In genomic region chr2L:247845-248473, dm6 we compare ENCODE assay signal across 1 fruit fly cellular context.
TF ChIP-seq lines count a peak whose summit lies in the region.

No protein-coding gene starts in this region.

TF ChIP-seq in whole organism, embryonic, 481 proteins besides CTCF, POLR2A, EP300 and RAD21 (continued from another document and continues in another):
- no peak for TF ChIP-seq Elba2 (GFP tag; optimal IDR thresholded peaks at IDR 0.05; lab: Kevin White, UChicago)
- TF ChIP-seq Scr (GFP tag; IDR thresholded peaks at IDR 0.05; lab: Robert Waterston, UW; ENCODE audit: partially characterized antibody): no peak
- TF ChIP-seq sima (GFP tag; optimal IDR thresholded peaks at IDR 0.05; lab: Kevin White, UChicago): no peak
- TF ChIP-seq Sox102F (GFP tag; optimal IDR thresholded peaks at IDR 0.05; lab: Kevin White, UChicago): peak; percentile 52
- peak; percentile 72 for TF ChIP-seq CG7839 (tag; optimal IDR thresholded peaks at IDR 0.05; lab: Kevin White, UChicago)
- no peak for TF ChIP-seq Sin3A (optimal IDR thresholded peaks at IDR 0.05; lab: Kevin White, UChicago)
- TF ChIP-seq CG18476 (GFP tag; optimal IDR thresholded peaks at IDR 0.05; lab: Kevin White, UChicago): no peak
- peak; percentile 9 for TF ChIP-seq CG3407 (GFP tag; optimal IDR thresholded peaks at IDR 0.05; lab: Kevin White, UChicago)
- TF ChIP-seq Bteb2 (GFP tag; optimal IDR thresholded peaks at IDR 0.05; lab: Kevin White, UChicago): no peak
- TF ChIP-seq CG31388 (GFP tag; optimal IDR thresholded peaks at IDR 0.05; lab: Kevin White, UChicago): no peak
- TF ChIP-seq Ssrp (tag; optimal IDR thresholded peaks at IDR 0.05; lab: Kevin White, UChicago): peak; percentile 24
- TF ChIP-seq Hmr (GFP tag; optimal IDR thresholded peaks at IDR 0.05; lab: Kevin White, UChicago): peak; percentile 83
- no peak for TF ChIP-seq jigr1 (GFP tag; IDR thresholded peaks at IDR 0.05; lab: Robert Waterston, UW)
- TF ChIP-seq Oli (tag; optimal IDR thresholded peaks at IDR 0.05; lab: Kevin White, UChicago): peak; percentile 56
- peak; percentile 20 for TF ChIP-seq CG6254 (GFP tag; optimal IDR thresholded peaks at IDR 0.05; lab: Kevin White, UChicago)
- 0 out of 2 replicates have a peak, but pooled peaks have one; percentile 12 for TF ChIP-seq sisA (GFP tag; IDR thresholded peaks at IDR 0.05; lab: Robert Waterston, UW)
- peak; percentile 59 for TF ChIP-seq CG6813 (GFP tag; optimal IDR thresholded peaks at IDR 0.05; lab: Kevin White, UChicago)
- no peak for TF ChIP-seq knrl (GFP tag; IDR thresholded peaks at IDR 0.05; lab: Robert Waterston, UW; ENCODE audit: partially characterized antibody)
- no peak for TF ChIP-seq CG13624 (GFP tag; optimal IDR thresholded peaks at IDR 0.05; lab: Kevin White, UChicago)
- peak; percentile 31; the same call in 1 of the 3 replicates for TF ChIP-seq tgo (GFP tag; IDR thresholded peaks at IDR 0.05; lab: Robert Waterston, UW)
- no peak for TF ChIP-seq CG16779 (GFP tag; IDR thresholded peaks at IDR 0.05; lab: Robert Waterston, UW)
- TF ChIP-seq so (GFP tag; IDR thresholded peaks at IDR 0.05; lab: Robert Waterston, UW): no peak
- TF ChIP-seq CG7963 (GFP tag; IDR thresholded peaks at IDR 0.05; lab: Robert Waterston, UW; ENCODE audit: partially characterized antibody): no peak
- TF ChIP-seq B-H1 (GFP tag; IDR thresholded peaks at IDR 0.05; lab: Robert Waterston, UW): no peak
- TF ChIP-seq fru (optimal IDR thresholded peaks at IDR 0.05; lab: Kevin White, UChicago): no peak
- TF ChIP-seq Mes4 (GFP tag; optimal IDR thresholded peaks at IDR 0.05; lab: Kevin White, UChicago): no peak
- TF ChIP-seq Blimp-1 (GFP tag; optimal IDR thresholded peaks at IDR 0.05; lab: Kevin White, UChicago): peak; percentile 43
- no peak for TF ChIP-seq Atf-2 (GFP tag; optimal IDR thresholded peaks at IDR 0.05; lab: Kevin White, UChicago)
- peak; percentile 43; the same call in 1 of the 2 replicates for TF ChIP-seq Atf6 (GFP tag; IDR thresholded peaks at IDR 0.05; lab: Robert Waterston, UW)
- TF ChIP-seq jing (GFP tag; optimal IDR thresholded peaks at IDR 0.05; lab: Kevin White, UChicago): no peak
- peak; percentile 46 for TF ChIP-seq lilli (GFP tag; optimal IDR thresholded peaks at IDR 0.05; lab: Kevin White, UChicago)
- peak; percentile 37 for TF ChIP-seq Hand (GFP tag; optimal IDR thresholded peaks at IDR 0.05; lab: Kevin White, UChicago)
- no peak for TF ChIP-seq CG33213 (GFP tag; optimal IDR thresholded peaks at IDR 0.05; lab: Kevin White, UChicago)
- no peak for TF ChIP-seq CG17328 (GFP tag; IDR thresholded peaks at IDR 0.05; lab: Robert Waterston, UW)
- TF ChIP-seq CG12391 (tag; optimal IDR thresholded peaks at IDR 0.05; lab: Kevin White, UChicago): peak; percentile 60
- TF ChIP-seq HLH3B (GFP tag; IDR thresholded peaks at IDR 0.05; lab: Robert Waterston, UW): no peak
- TF ChIP-seq CG4854 (GFP tag; optimal IDR thresholded peaks at IDR 0.05; lab: Kevin White, UChicago): no peak
- no peak for TF ChIP-seq repo (GFP tag; optimal IDR thresholded peaks at IDR 0.05; lab: Kevin White, UChicago)
- no peak for TF ChIP-seq Oaz (GFP tag; IDR thresholded peaks at IDR 0.05; lab: Robert Waterston, UW)
- TF ChIP-seq gsb (GFP tag; IDR thresholded peaks at IDR 0.05; lab: Robert Waterston, UW): no peak
- no peak for TF ChIP-seq CG10462 (GFP tag; optimal IDR thresholded peaks at IDR 0.05; lab: Kevin White, UChicago)
- TF ChIP-seq ranshi (GFP tag; IDR thresholded peaks at IDR 0.05; lab: Robert Waterston, UW): peak; percentile 56; the same call in 1 of the 2 replicates
- no peak for TF ChIP-seq CG2129 (GFP tag; IDR thresholded peaks at IDR 0.05; lab: Robert Waterston, UW; ENCODE audit: partially characterized antibody)
- no peak for TF ChIP-seq fu2 (GFP tag; optimal IDR thresholded peaks at IDR 0.05; lab: Kevin White, UChicago)
- peak; percentile 10 for TF ChIP-seq ewg (GFP tag; optimal IDR thresholded peaks at IDR 0.05; lab: Kevin White, UChicago)
- TF ChIP-seq CG3726 (GFP tag; IDR thresholded peaks at IDR 0.05; lab: Robert Waterston, UW): no peak
- no peak for TF ChIP-seq lbe (GFP tag; optimal IDR thresholded peaks at IDR 0.05; lab: Kevin White, UChicago)
- TF ChIP-seq ssp (GFP tag; IDR thresholded peaks at IDR 0.05; lab: Robert Waterston, UW): no peak
- TF ChIP-seq CG2120 (GFP tag; optimal IDR thresholded peaks at IDR 0.05; lab: Kevin White, UChicago): peak; percentile 66
- TF ChIP-seq CG2116 (GFP tag; optimal IDR thresholded peaks at IDR 0.05; lab: Kevin White, UChicago): no peak
- no peak for TF ChIP-seq CG1024 (GFP tag; IDR thresholded peaks at IDR 0.05; lab: Robert Waterston, UW)
- TF ChIP-seq CG12219 (GFP tag; optimal IDR thresholded peaks at IDR 0.05; lab: Kevin White, UChicago): peak; percentile 9
- no peak for TF ChIP-seq Poxn (GFP tag; IDR thresholded peaks at IDR 0.05; lab: Robert Waterston, UW)
- TF ChIP-seq Ravus (GFP tag; IDR thresholded peaks at IDR 0.05; lab: Robert Waterston, UW): no peak
- peak; percentile 85 for TF ChIP-seq cwo (GFP tag; optimal IDR thresholded peaks at IDR 0.05; lab: Kevin White, UChicago)
- TF ChIP-seq sc (optimal IDR thresholded peaks at IDR 0.05; lab: Kevin White, UChicago): no peak
- peak; percentile 0 for TF ChIP-seq sc (GFP tag; optimal IDR thresholded peaks at IDR 0.05; lab: Kevin White, UChicago)
- TF ChIP-seq zf30C (GFP tag; optimal IDR thresholded peaks at IDR 0.05; lab: Kevin White, UChicago): no peak
- TF ChIP-seq CG4328 (GFP tag; optimal IDR thresholded peaks at IDR 0.05; lab: Kevin White, UChicago): peak; percentile 40
- peak; percentile 14 for TF ChIP-seq Vsx1 (GFP tag; optimal IDR thresholded peaks at IDR 0.05; lab: Kevin White, UChicago)
- no peak for TF ChIP-seq shn (GFP tag; optimal IDR thresholded peaks at IDR 0.05; lab: Kevin White, UChicago)
- peak; percentile 54 for TF ChIP-seq Xrp1 (GFP tag; IDR thresholded peaks at IDR 0.05; lab: Robert Waterston, UW)
- TF ChIP-seq Eip74EF (GFP tag; optimal IDR thresholded peaks at IDR 0.05; lab: Kevin White, UChicago): peak in 1 of 2 experiments; percentile 10
- no peak for TF ChIP-seq en (GFP tag; optimal IDR thresholded peaks at IDR 0.05; lab: Kevin White, UChicago)
- no peak for TF ChIP-seq br (optimal IDR thresholded peaks at IDR 0.05; lab: Kevin White, UChicago)
- peak; percentile 50 for TF ChIP-seq Sox100B (GFP tag; optimal IDR thresholded peaks at IDR 0.05; lab: Kevin White, UChicago)
- TF ChIP-seq NC2β (GFP tag; optimal IDR thresholded peaks at IDR 0.05; lab: Kevin White, UChicago): no peak
- TF ChIP-seq CG1529 (GFP tag; optimal IDR thresholded peaks at IDR 0.05; lab: Kevin White, UChicago): no peak
- peak; percentile 57; the same call in 1 of the 3 replicates for TF ChIP-seq CG11695 (GFP tag; IDR thresholded peaks at IDR 0.05; lab: Robert Waterston, UW)
- no peak for TF ChIP-seq CG16863 (GFP tag; optimal IDR thresholded peaks at IDR 0.05; lab: Kevin White, UChicago)
- peak; percentile 50 for TF ChIP-seq fd3F (GFP tag; optimal IDR thresholded peaks at IDR 0.05; lab: Kevin White, UChicago)
- no peak for TF ChIP-seq salm (tag; optimal IDR thresholded peaks at IDR 0.05; lab: Kevin White, UChicago)
- TF ChIP-seq CG7928 (GFP tag; optimal IDR thresholded peaks at IDR 0.05; lab: Kevin White, UChicago): peak; percentile 53
- TF ChIP-seq sna (GFP tag; IDR thresholded peaks at IDR 0.05; lab: Robert Waterston, UW; ENCODE audit: partially characterized antibody): no peak
- peak; percentile 6 for TF ChIP-seq CG9609 (GFP tag; optimal IDR thresholded peaks at IDR 0.05; lab: Kevin White, UChicago)
- no peak for TF ChIP-seq CG7987 (GFP tag; optimal IDR thresholded peaks at IDR 0.05; lab: Kevin White, UChicago)
- TF ChIP-seq Gug (GFP tag; IDR thresholded peaks at IDR 0.05; lab: Robert Waterston, UW): peak; percentile 8; the same call in 2 of the 4 replicates
- no peak for TF ChIP-seq twi (tag; optimal IDR thresholded peaks at IDR 0.05; lab: Kevin White, UChicago)
- no peak for TF ChIP-seq gfzf (GFP tag; optimal IDR thresholded peaks at IDR 0.05; lab: Kevin White, UChicago)
- TF ChIP-seq CG42726 (GFP tag; IDR thresholded peaks at IDR 0.05; lab: Robert Waterston, UW; ENCODE audit: partially characterized antibody): no peak
- peak; percentile 7 for TF ChIP-seq corto (GFP tag; optimal IDR thresholded peaks at IDR 0.05; lab: Kevin White, UChicago)
- no peak for TF ChIP-seq CG8359 (GFP tag; optimal IDR thresholded peaks at IDR 0.05; lab: Kevin White, UChicago; ENCODE audit: borderline replicate concordance)
- no peak for TF ChIP-seq BEAF-32 (GFP tag; optimal IDR thresholded peaks at IDR 0.05; lab: Kevin White, UChicago)
- no peak for TF ChIP-seq CG15601 (tag; optimal IDR thresholded peaks at IDR 0.05; lab: Kevin White, UChicago)
- no peak for TF ChIP-seq Antp (GFP tag; optimal IDR thresholded peaks at IDR 0.05; lab: Kevin White, UChicago)
- peak; percentile 75 for TF ChIP-seq gem (tag; optimal IDR thresholded peaks at IDR 0.05; lab: Kevin White, UChicago)
- no peak for TF ChIP-seq ro (GFP tag; IDR thresholded peaks at IDR 0.05; lab: Robert Waterston, UW)
- TF ChIP-seq CG10147 (GFP tag; optimal IDR thresholded peaks at IDR 0.05; lab: Kevin White, UChicago): peak; percentile 44
- TF ChIP-seq kah (GFP tag; optimal IDR thresholded peaks at IDR 0.05; lab: Kevin White, UChicago): no peak
- peak; percentile 62 for TF ChIP-seq ind (GFP tag; optimal IDR thresholded peaks at IDR 0.05; lab: Kevin White, UChicago)
- TF ChIP-seq pzg (GFP tag; optimal IDR thresholded peaks at IDR 0.05; lab: Kevin White, UChicago): no peak
- TF ChIP-seq ash1 (GFP tag; optimal IDR thresholded peaks at IDR 0.05; lab: Kevin White, UChicago): no peak
- peak; percentile 75 for TF ChIP-seq BtbVII (GFP tag; optimal IDR thresholded peaks at IDR 0.05; lab: Kevin White, UChicago)
- peak; percentile 9 for TF ChIP-seq CG12071 (GFP tag; optimal IDR thresholded peaks at IDR 0.05; lab: Kevin White, UChicago)
- no peak; the same call in 1 of the 2 replicates for TF ChIP-seq NFAT (GFP tag; IDR thresholded peaks at IDR 0.05; lab: Robert Waterston, UW)
- no peak for TF ChIP-seq CG11247 (GFP tag; IDR thresholded peaks at IDR 0.05; lab: Robert Waterston, UW)
- no peak for TF ChIP-seq cad (GFP tag; optimal IDR thresholded peaks at IDR 0.05; lab: Kevin White, UChicago)
- TF ChIP-seq run (tag; optimal IDR thresholded peaks at IDR 0.05; lab: Kevin White, UChicago): no peak
- TF ChIP-seq vvl (GFP tag; IDR thresholded peaks at IDR 0.05; lab: Robert Waterston, UW): peak; percentile 42; the same call in 1 of the 2 replicates
- TF ChIP-seq Ada2b (GFP tag; IDR thresholded peaks at IDR 0.05; lab: Robert Waterston, UW): peak; percentile 33; the same call in 1 of the 2 replicates
- no peak for TF ChIP-seq Dref (GFP tag; IDR thresholded peaks at IDR 0.05; lab: Robert Waterston, UW)
- TF ChIP-seq ap (GFP tag; IDR thresholded peaks at IDR 0.05; lab: Robert Waterston, UW): no peak
- TF ChIP-seq CG34422 (GFP tag; IDR thresholded peaks at IDR 0.05; lab: Robert Waterston, UW): no peak
- TF ChIP-seq croc (GFP tag; conservative IDR thresholded peaks at IDR 0.05; lab: Robert Waterston, UW): no peak
- TF ChIP-seq Six4 (GFP tag; optimal IDR thresholded peaks at IDR 0.05; lab: Kevin White, UChicago): no peak
- no peak for TF ChIP-seq CG30431 (GFP tag; optimal IDR thresholded peaks at IDR 0.05; lab: Kevin White, UChicago)
- peak; percentile 41 to 54 for TF ChIP-seq bsh (GFP tag; optimal IDR thresholded peaks at IDR 0.05; lab: Kevin White, UChicago)
- no peak for TF ChIP-seq Spps (tag; optimal IDR thresholded peaks at IDR 0.05; lab: Kevin White, UChicago)
- no peak for TF ChIP-seq maf-S (GFP tag; optimal IDR thresholded peaks at IDR 0.05; lab: Kevin White, UChicago)
- no peak for TF ChIP-seq tll (GFP tag; optimal IDR thresholded peaks at IDR 0.05; lab: Kevin White, UChicago)
- peak in 1 of 2 experiments; percentile 40 for TF ChIP-seq dpn (GFP tag; optimal IDR thresholded peaks at IDR 0.05; lab: Kevin White, UChicago)
- TF ChIP-seq sd (tag; optimal IDR thresholded peaks at IDR 0.05; lab: Kevin White, UChicago): peak; percentile 61
- peak; percentile 46 for TF ChIP-seq Fer3 (tag; optimal IDR thresholded peaks at IDR 0.05; lab: Kevin White, UChicago)
- TF ChIP-seq org-1 (GFP tag; optimal IDR thresholded peaks at IDR 0.05; lab: Kevin White, UChicago): peak; percentile 66
- TF ChIP-seq chinmo (GFP tag; IDR thresholded peaks at IDR 0.05; lab: Robert Waterston, UW; ENCODE audit: partially characterized antibody): peak; percentile 91; the same call in 3 of the 4 replicates
- TF ChIP-seq dan (GFP tag; IDR thresholded peaks at IDR 0.05; lab: Robert Waterston, UW): no peak
- TF ChIP-seq h (optimal IDR thresholded peaks at IDR 0.05; lab: Kevin White, UChicago): no peak
- no peak for TF ChIP-seq HLH4C (GFP tag; IDR thresholded peaks at IDR 0.05; lab: Robert Waterston, UW; ENCODE audit: partially characterized antibody)
- no peak for TF ChIP-seq CG4404 (GFP tag; IDR thresholded peaks at IDR 0.05; lab: Robert Waterston, UW)
- TF ChIP-seq CG7556 (GFP tag; optimal IDR thresholded peaks at IDR 0.05; lab: Kevin White, UChicago): peak; percentile 77
- no peak for TF ChIP-seq CG5245 (GFP tag; optimal IDR thresholded peaks at IDR 0.05; lab: Kevin White, UChicago)
- TF ChIP-seq gcm2 (GFP tag; optimal IDR thresholded peaks at IDR 0.05; lab: Kevin White, UChicago): no peak
- 0 out of 2 replicates have a peak, but pooled peaks have one; percentile 10 for TF ChIP-seq CG31224 (GFP tag; IDR thresholded peaks at IDR 0.05; lab: Robert Waterston, UW)
- TF ChIP-seq CG17802 (tag; optimal IDR thresholded peaks at IDR 0.05; lab: Kevin White, UChicago): no peak
- TF ChIP-seq ERR (GFP tag; optimal IDR thresholded peaks at IDR 0.05; lab: Kevin White, UChicago): no peak
- peak; percentile 33 for TF ChIP-seq mam (GFP tag; optimal IDR thresholded peaks at IDR 0.05; lab: Kevin White, UChicago)
- TF ChIP-seq CG43689 (GFP tag; IDR thresholded peaks at IDR 0.05; lab: Robert Waterston, UW): no peak
- peak; percentile 55 for TF ChIP-seq sug (tag; optimal IDR thresholded peaks at IDR 0.05; lab: Kevin White, UChicago)
- TF ChIP-seq CG18764 (GFP tag; optimal IDR thresholded peaks at IDR 0.05; lab: Kevin White, UChicago): no peak
- TF ChIP-seq CG8924 (tag; optimal IDR thresholded peaks at IDR 0.05; lab: Kevin White, UChicago): peak; percentile 53
- TF ChIP-seq CG14050 (GFP tag; IDR thresholded peaks at IDR 0.05; lab: Robert Waterston, UW): no peak
- TF ChIP-seq CG31441 (GFP tag; IDR thresholded peaks at IDR 0.05; lab: Robert Waterston, UW): peak; percentile 70
- TF ChIP-seq Nf-YA (GFP tag; IDR thresholded peaks at IDR 0.05; lab: Robert Waterston, UW): no peak
- no peak for TF ChIP-seq Hr39 (optimal IDR thresholded peaks at IDR 0.05; lab: Kevin White, UChicago)
- no peak for TF ChIP-seq wek (GFP tag; optimal IDR thresholded peaks at IDR 0.05; lab: Kevin White, UChicago)
